Worm (Caenorhabditis elegans) whole organism, late embryonic: Measurements from ENCODE around the gene str-141.

ENCODE experiments used
- ama-1 ChIP-seq: fragments of 150-350 bp; optimal IDR thresholded peaks from 2 replicates; lab custom pipeline; 2014
- lim-6 ChIP-seq: sonication (generic microtip); optimal IDR thresholded peaks from 2 replicates; lab custom pipeline; 2016; ENCODE audit warnings: missing genetic modification characterization, missing compliant biosample characterization
- pax-1 ChIP-seq: fragments of 150-350 bp; optimal IDR thresholded peaks from 2 replicates; lab custom pipeline; 2014; ENCODE audit warnings: missing biosample characterization, missing genetic modification characterization

ce11 chrV:11344816-11345336 is 21.3 kb upstream of the str-141 start:
- TF ChIP-seq pax-1 (tag; lab: Kevin White, UChicago) (no peak), ama-1 (peak; percentile 75), lim-6 (tag; lab: Kevin White, UChicago) (no peak)
